Worm (Caenorhabditis elegans) whole organism, L4 larva: ENCODE results near the gene acbp-3.
A peak's percentile ranks its signal among the peaks of the same experiment; 100 is the strongest.

ENCODE experiments used
- ama-1 ChIP-seq: fragments of 150-350 bp; optimal IDR thresholded peaks from 2 replicates; lab custom pipeline; 2014; ENCODE audit warnings: inconsistent platforms, mixed read lengths
- nhr-28 ChIP-seq: fragments of 150-350 bp; optimal IDR thresholded peaks from 2 replicates; lab custom pipeline; 2014; ENCODE audit warnings: missing biosample characterization, missing genetic modification characterization
- snpc-4 ChIP-seq: fragments of 150-350 bp; optimal IDR thresholded peaks from 2 replicates; lab custom pipeline; 2014; ENCODE audit warnings: missing biosample characterization, missing genetic modification characterization
- unc-62 ChIP-seq, 3 experiments: fragments of 150-350 bp in 1 of 3; sonication (generic microtip); optimal IDR thresholded peaks in 2 of 3; peaks in 1 of 3; 1 replicate in 1 of 3; 2 replicates in 2 of 3; lab custom pipeline; 2014 to 2017; ENCODE audit warnings: missing biosample characterization in 3 of 3, missing genetic modification characterization in 3 of 3, missing genetic modification reagents in 3 of 3, missing genotype in 1 of 3

DNA sequence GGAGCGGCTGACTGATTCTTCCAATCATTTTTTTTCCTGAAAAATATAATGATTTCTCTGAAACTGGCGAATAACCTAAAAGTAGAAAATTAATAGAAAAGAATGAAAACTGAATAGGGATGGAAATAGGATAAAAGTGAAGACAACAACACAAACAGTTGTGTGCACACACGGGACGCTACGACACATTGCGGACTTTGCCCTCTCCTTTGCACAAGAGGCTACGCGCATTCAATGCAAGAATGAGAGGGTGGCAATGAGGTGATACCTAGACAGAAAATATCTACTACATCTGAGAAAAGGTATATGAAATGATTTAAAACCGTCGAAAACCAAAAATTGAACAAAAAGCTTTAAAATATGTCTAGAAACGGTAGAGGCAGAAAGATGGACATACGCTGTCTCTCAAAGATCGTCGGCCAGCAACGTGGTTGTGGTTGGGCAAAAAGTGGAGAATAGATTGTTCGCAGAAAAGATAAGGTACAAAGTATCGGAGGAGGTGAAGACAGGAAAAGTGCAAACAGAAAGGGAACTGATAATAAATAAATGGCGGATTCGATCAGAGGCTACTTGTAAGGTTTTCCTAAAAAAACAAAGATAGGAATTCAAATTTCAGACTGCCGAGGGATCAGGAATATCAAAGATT is 2.9 kb upstream of the acbp-3 start, which contains the start of gene suca-1:
- no peak for TF ChIP-seq snpc-4 (tag; lab: Kevin White, UChicago)
- peak; percentile 36 for TF ChIP-seq nhr-28 (tag; lab: Kevin White, UChicago)
- TF ChIP-seq ama-1 (lab: Kevin White, UChicago) = no peak
- TF ChIP-seq unc-62 (GFP tag; optimal IDR thresholded peaks at IDR 0.05 in 1 of 2; lab: Kevin White, UChicago) = peak in 1 of 2 experiments; percentile 71
- no peak for TF ChIP-seq unc-62 (tag; optimal IDR thresholded peaks at IDR 0.05; lab: Kevin White, UChicago)
